Worm (Caenorhabditis elegans) whole organism, L1 larva: ENCODE measurements around the gene T04C9.3.

Experiments used
- C04F5.9 ChIP-seq: sonication (generic microtip); optimal IDR thresholded peaks from 2 replicates; lab custom pipeline; 2016; ENCODE audit warnings: missing genetic modification characterization, missing compliant biosample characterization
- F16B12.6 ChIP-seq: fragments of 150-350 bp; optimal IDR thresholded peaks from 2 replicates; lab custom pipeline; 2014; ENCODE audit warnings: missing biosample characterization, missing genetic modification characterization
- alr-1 ChIP-seq: fragments of 200-800 bp; sonication (Bioruptor generic); optimal IDR thresholded peaks from 2 replicates; lab custom pipeline; 2018; ENCODE audit warnings: borderline replicate concordance, mild to moderate bottlenecking, missing genetic modification characterization, missing compliant biosample characterization
- ama-1 ChIP-seq: fragments of 150-350 bp; optimal IDR thresholded peaks from 2 replicates; lab custom pipeline; 2014
- blmp-1 ChIP-seq: fragments of 150-350 bp; optimal IDR thresholded peaks from 2 replicates; lab custom pipeline; 2014; ENCODE audit warnings: missing biosample characterization, missing genetic modification characterization
- ceh-63 ChIP-seq: fragments of 200-800 bp; sonication (Bioruptor generic); optimal IDR thresholded peaks from 2 replicates; lab custom pipeline; 2018; ENCODE audit warnings: mild to moderate bottlenecking, missing genetic modification characterization, missing compliant biosample characterization
- ceh-8 ChIP-seq: fragments of 200-800 bp; sonication (Bioruptor generic); optimal IDR thresholded peaks from 2 replicates; lab custom pipeline; 2018; ENCODE audit warnings: mild to moderate bottlenecking, missing genetic modification characterization, moderate library complexity, missing compliant biosample characterization
- ces-1 ChIP-seq: fragments of 150-350 bp; optimal IDR thresholded peaks from 2 replicates; lab custom pipeline; 2014; ENCODE audit warnings: missing biosample characterization, missing genetic modification reagents, missing genetic modification characterization
- dpl-1 ChIP-seq, 3 experiments: fragments of 150-350 bp in 2 of 3; sonication (generic microtip) in 1 of 3; optimal IDR thresholded peaks; 2 replicates each; lab custom pipeline; 2014 to 2017; ENCODE audit warnings: missing biosample characterization in 3 of 3, missing genetic modification characterization in 3 of 3, missing genetic modification reagents in 3 of 3
- dsc-1 ChIP-seq: sonication (generic microtip); optimal IDR thresholded peaks from 2 replicates; lab custom pipeline; 2016; ENCODE audit warnings: mild to moderate bottlenecking, missing genetic modification characterization, missing compliant biosample characterization
- efl-1 ChIP-seq, 4 experiments: fragments of 150-350 bp; optimal IDR thresholded peaks in 3 of 4; peaks in 1 of 4; 1 replicate in 1 of 4; 2 replicates in 3 of 4; lab custom pipeline; 2014; ENCODE audit warnings: missing biosample characterization in 2 of 4, missing genetic modification characterization in 2 of 4, missing genetic modification reagents in 2 of 4
- egl-13 ChIP-seq: sonication (generic microtip); optimal IDR thresholded peaks from 2 replicates; lab custom pipeline; 2016; ENCODE audit warnings: missing genotype, missing genetic modification reagents, missing genetic modification characterization, missing compliant biosample characterization
- egl-27 ChIP-seq, 2 experiments: fragments of 150-350 bp in 1 of 2; sonication (generic microtip); optimal IDR thresholded peaks; 3 replicates each; lab custom pipeline; 2017 to 2018; ENCODE audit warnings: missing biosample characterization in 2 of 2, missing genetic modification characterization in 2 of 2, missing genetic modification reagents in 2 of 2
- elt-2 ChIP-seq: sonication (generic microtip); optimal IDR thresholded peaks from 2 replicates; lab custom pipeline; 2016; ENCODE audit warnings: missing genetic modification characterization, mild to moderate bottlenecking, inconsistent platforms, missing compliant biosample characterization, missing genetic modification reagents
- elt-3 ChIP-seq, 6 experiments: fragments of 150-350 bp in 1 of 6; sonication (generic microtip); optimal IDR thresholded peaks; 2 replicates each; lab custom pipeline; 2017 to 2018; ENCODE audit warnings: missing biosample characterization in 6 of 6, missing genetic modification characterization in 6 of 6, inconsistent platforms in 1 of 6
- fkh-10 ChIP-seq: sonication (generic microtip); optimal IDR thresholded peaks from 2 replicates; lab custom pipeline; 2017; ENCODE audit warnings: missing biosample characterization, missing genetic modification reagents, missing genetic modification characterization
- fkh-4 ChIP-seq: sonication (generic microtip); optimal IDR thresholded peaks from 2 replicates; lab custom pipeline; 2016; ENCODE audit warnings: missing compliant biosample characterization, missing genetic modification characterization, borderline replicate concordance
- fkh-8 ChIP-seq: sonication (generic microtip); optimal IDR thresholded peaks from 2 replicates; lab custom pipeline; 2016; ENCODE audit warnings: mild to moderate bottlenecking, missing genetic modification characterization, missing compliant biosample characterization
- irx-1 ChIP-seq: sonication (generic microtip); optimal IDR thresholded peaks from 2 replicates; lab custom pipeline; 2016; ENCODE audit warnings: missing genetic modification characterization, missing compliant biosample characterization
- lin-35 ChIP-seq, 2 experiments: fragments of 150-350 bp; optimal IDR thresholded peaks; 2 replicates each; lab custom pipeline; 2014; ENCODE audit warnings: missing biosample characterization in 2 of 2, missing genetic modification characterization in 2 of 2, missing genetic modification reagents in 2 of 2
- lin-39 ChIP-seq: fragments of 150-350 bp; optimal IDR thresholded peaks from 2 replicates; lab custom pipeline; 2014; ENCODE audit warnings: missing biosample characterization, missing genetic modification reagents, missing genetic modification characterization
- nhr-12 ChIP-seq: sonication (generic microtip); optimal IDR thresholded peaks from 2 replicates; lab custom pipeline; 2017; ENCODE audit warnings: missing biosample characterization, missing genetic modification characterization
- nhr-19 ChIP-seq: fragments of 200-800 bp; sonication (Bioruptor generic); conservative IDR thresholded peaks from 2 replicates; pipeline ENCODE4 v1.3.6; 2022; ENCODE audit warnings: missing genetic modification characterization, missing compliant biosample characterization
- nhr-237 ChIP-seq: fragments of 150-350 bp; optimal IDR thresholded peaks from 2 replicates; lab custom pipeline; 2014; ENCODE audit warnings: missing biosample characterization, missing genetic modification characterization
- nhr-71 ChIP-seq: sonication (generic microtip); optimal IDR thresholded peaks from 2 replicates; lab custom pipeline; 2016; ENCODE audit warnings: mild to moderate bottlenecking, missing genetic modification characterization, moderate library complexity, missing compliant biosample characterization
- nhr-84 ChIP-seq: sonication (generic microtip); optimal IDR thresholded peaks from 2 replicates; lab custom pipeline; 2017; ENCODE audit warnings: missing biosample characterization, missing genetic modification characterization
- nhr-85 ChIP-seq: sonication (generic microtip); peaks from one replicate; lab custom pipeline; 2016; ENCODE audit warnings: missing genetic modification characterization, inconsistent platforms, missing compliant biosample characterization
- nhr-90 ChIP-seq: sonication (generic microtip); optimal IDR thresholded peaks from 2 replicates; lab custom pipeline; 2016; ENCODE audit warnings: mild to moderate bottlenecking, missing genetic modification characterization, missing compliant biosample characterization; ENCODE audit not compliant: poor library complexity
- pqm-1 ChIP-seq: sonication (generic microtip); optimal IDR thresholded peaks from 3 replicates; lab custom pipeline; 2017; ENCODE audit warnings: missing biosample characterization, missing genetic modification characterization
- skn-1 ChIP-seq: fragments of 150-350 bp; optimal IDR thresholded peaks from 2 replicates; lab custom pipeline; 2014; ENCODE audit warnings: missing biosample characterization, missing genetic modification characterization
- snu-23 ChIP-seq: sonication (generic microtip); optimal IDR thresholded peaks from 2 replicates; lab custom pipeline; 2016; ENCODE audit warnings: missing genetic modification characterization, missing compliant biosample characterization
- sox-4 ChIP-seq: sonication (generic microtip); optimal IDR thresholded peaks from 2 replicates; lab custom pipeline; 2016; ENCODE audit warnings: missing genetic modification characterization, missing compliant biosample characterization
- sup-37 ChIP-seq: fragments of 200-800 bp; sonication (Bioruptor generic); optimal IDR thresholded peaks from 2 replicates; lab custom pipeline; 2018; ENCODE audit warnings: mild to moderate bottlenecking, missing genetic modification characterization, missing compliant biosample characterization
- tbx-2 ChIP-seq: sonication (generic microtip); optimal IDR thresholded peaks from 2 replicates; lab custom pipeline; 2016; ENCODE audit warnings: missing genetic modification characterization, missing compliant biosample characterization
- unc-30 ChIP-seq: sonication (generic microtip); optimal IDR thresholded peaks from 2 replicates; lab custom pipeline; 2017; ENCODE audit warnings: missing biosample characterization, missing genetic modification characterization
- unc-86 ChIP-seq: sonication (generic microtip); optimal IDR thresholded peaks from 2 replicates; lab custom pipeline; 2016; ENCODE audit warnings: missing genetic modification characterization, missing compliant biosample characterization
- unc-98 ChIP-seq: fragments of 200-800 bp; sonication (Bioruptor generic); IDR thresholded peaks from 2 replicates; pipeline ENCODE4 v1.3.6; 2022; ENCODE audit warnings: missing genetic modification characterization, missing compliant biosample characterization
- vab-15 ChIP-seq: sonication (generic microtip); optimal IDR thresholded peaks from 2 replicates; lab custom pipeline; 2017; ENCODE audit warnings: missing genotype, mild to moderate bottlenecking, missing genetic modification characterization, missing compliant biosample characterization

T04C9.3 gene

DNA sequence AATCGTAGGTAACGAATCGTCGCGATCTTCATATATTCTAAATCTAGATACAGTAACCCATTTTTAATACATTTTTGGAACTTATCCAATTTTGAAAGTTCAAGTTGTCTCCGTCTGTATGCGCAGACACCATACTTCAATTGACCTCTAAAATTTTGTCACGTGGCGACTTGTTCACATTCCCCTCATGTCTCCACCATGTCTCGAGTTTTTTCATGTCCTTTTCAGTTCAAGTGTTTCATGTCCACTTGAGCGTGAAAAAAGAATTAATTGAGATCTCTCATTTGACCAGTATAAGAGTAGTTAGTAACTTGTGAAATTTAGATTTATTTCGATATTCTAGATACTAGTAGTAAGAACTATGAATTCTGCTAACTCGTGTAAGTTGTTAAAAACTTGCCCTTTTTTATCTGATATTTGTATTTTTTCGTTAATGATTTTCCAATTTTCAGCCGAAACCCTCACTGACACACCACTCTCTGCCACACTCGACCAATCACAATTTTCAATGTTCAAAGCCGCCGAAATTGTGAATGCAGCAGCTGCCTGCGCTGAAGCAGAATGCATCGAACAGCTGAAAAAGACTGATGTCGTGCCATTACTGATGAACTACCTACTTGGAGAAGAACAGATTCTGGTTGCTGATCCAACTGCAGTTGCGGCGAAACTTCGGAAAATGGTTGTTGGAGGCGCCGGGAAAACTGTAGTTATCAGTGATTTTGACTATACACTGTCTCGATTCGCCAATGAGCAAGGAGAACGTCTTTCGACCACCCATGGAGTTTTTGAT is 33.7 kb upstream of the T04C9.3 start (continued):
- no peak for TF ChIP-seq nhr-237
- peak; percentile 3 to 53 for TF ChIP-seq lin-35 (GFP tag; optimal IDR thresholded peaks at IDR 0.05; lab: Kevin White, UChicago)
- no peak for TF ChIP-seq pqm-1 (tag; lab: Kevin White, UChicago)
- peak; percentile 13 for TF ChIP-seq fkh-8 (tag; lab: Kevin White, UChicago)
- TF ChIP-seq nhr-85, result peak; percentile 91
- TF ChIP-seq tbx-2 (tag; lab: Kevin White, UChicago), result peak; percentile 33
- TF ChIP-seq lin-39 (tag; lab: Kevin White, UChicago), result no peak
- TF ChIP-seq nhr-19 (GFP tag; lab: Robert Waterston, UW), result peak; percentile 32; the same call in 1 of the 2 replicates
- TF ChIP-seq snu-23, result peak; percentile 72
- no peak for TF ChIP-seq ceh-63 (GFP tag; lab: Kevin White, UChicago)
- no peak for TF ChIP-seq nhr-12
- no peak for TF ChIP-seq unc-30 (tag; lab: Kevin White, UChicago)
- TF ChIP-seq skn-1 (tag; lab: Kevin White, UChicago), result no peak
- TF ChIP-seq ceh-8 (GFP tag; lab: Kevin White, UChicago), result no peak

DNA sequence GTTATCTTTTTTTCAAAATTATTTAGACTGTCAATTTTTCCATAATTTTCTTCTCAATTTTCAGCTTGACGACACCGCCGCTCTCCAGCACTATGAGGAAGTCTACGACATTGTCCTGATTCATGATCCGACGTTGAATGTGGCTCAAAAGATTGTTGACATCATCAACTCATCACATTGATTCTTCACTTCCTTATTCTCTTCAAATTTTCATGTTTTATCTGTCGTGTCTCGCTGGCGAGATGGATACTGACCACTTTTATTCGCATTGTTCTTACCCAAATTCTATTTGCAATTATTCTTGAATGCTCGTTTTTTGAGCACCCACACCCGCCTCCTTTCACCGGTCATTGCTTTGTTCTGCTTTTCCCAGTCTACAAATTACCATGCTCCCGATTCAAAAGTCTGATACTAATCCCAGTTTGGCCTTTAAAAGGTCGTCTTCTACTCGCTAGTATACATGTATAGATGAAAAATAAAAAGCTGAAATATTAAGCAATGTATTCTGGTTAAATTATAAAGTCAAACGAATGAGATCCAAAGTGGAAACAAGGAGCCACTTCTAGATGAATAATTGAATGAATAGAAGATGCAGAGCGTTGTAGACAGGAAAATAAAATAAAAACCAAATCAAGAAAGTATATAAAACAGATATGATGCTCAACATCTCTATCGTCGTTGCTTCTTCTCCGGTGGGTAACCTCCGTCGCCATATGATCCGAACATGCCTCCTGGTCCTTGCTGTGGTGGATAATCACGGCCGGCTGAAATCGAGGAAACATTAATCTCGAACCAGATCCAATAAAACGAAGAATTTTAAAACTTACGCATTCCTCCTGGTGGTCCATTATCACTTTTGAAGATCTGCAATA is 32.2 kb upstream of the T04C9.3 start:
- TF ChIP-seq nhr-90 (peak; percentile 4), irx-1 (tag; lab: Kevin White, UChicago) (no peak), nhr-85 (peak; percentile 58), C04F5.9 (tag; lab: Kevin White, UChicago) (no peak), elt-3 (tag; optimal IDR thresholded peaks at IDR 0.05; lab: Kevin White, UChicago) (no peak), fkh-10 (GFP tag; lab: Kevin White, UChicago) (no peak), snu-23 (peak; percentile 5), ces-1 (GFP tag; lab: Kevin White, UChicago) (no peak), lin-35 (GFP tag; optimal IDR thresholded peaks at IDR 0.05; lab: Kevin White, UChicago) (peak in 1 of 2 experiments; percentile 5), ama-1 (lab: Kevin White, UChicago) (peak; percentile 9), lin-39 (tag; lab: Kevin White, UChicago) (no peak), dsc-1 (no peak), efl-1 (optimal IDR thresholded peaks at IDR 0.05; lab: Kevin White, UChicago) (no peak), efl-1 (GFP tag; optimal IDR thresholded peaks at IDR 0.05 in 1 of 2; lab: Kevin White, UChicago) (peak in 1 of 2 experiments; percentile 20), sup-37 (GFP tag; lab: Kevin White, UChicago) (no peak), dpl-1 (GFP tag; optimal IDR thresholded peaks at IDR 0.05; lab: Kevin White, UChicago) (no peak), blmp-1 (tag; lab: Kevin White, UChicago) (no peak), nhr-71 (tag; lab: Kevin White, UChicago) (peak; percentile 28)

DNA sequence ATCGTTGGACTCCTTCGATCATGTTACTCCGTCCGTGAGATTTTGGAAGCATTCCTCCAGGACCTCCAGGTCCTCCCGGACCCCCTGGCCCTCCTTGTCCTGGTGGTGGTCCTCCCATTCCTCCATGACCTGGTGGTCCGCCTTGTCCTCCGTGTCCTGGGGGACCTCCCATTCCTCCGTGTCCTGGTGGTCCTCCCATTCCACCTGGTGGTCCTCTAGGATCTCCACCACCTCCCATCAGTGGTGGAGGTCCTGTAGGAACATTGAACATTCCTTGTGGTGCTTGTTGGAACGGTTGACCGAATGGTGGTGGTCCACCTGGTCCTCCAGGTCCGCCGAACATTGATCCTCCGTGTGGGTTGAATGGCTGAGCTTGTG is 31.5 kb upstream of the T04C9.3 start:
- TF ChIP-seq sox-4 (tag; lab: Kevin White, UChicago) (no peak), dsc-1 (no peak), egl-27 (tag; optimal IDR thresholded peaks at IDR 0.05; lab: Kevin White, UChicago) (no peak), unc-30 (tag; lab: Kevin White, UChicago) (no peak), ama-1 (lab: Kevin White, UChicago) (no peak), unc-86 (tag; lab: Kevin White, UChicago) (no peak), elt-2 (tag; lab: Kevin White, UChicago) (no peak), nhr-237 (no peak), nhr-84 (tag; lab: Kevin White, UChicago) (no peak), F16B12.6 (no peak), blmp-1 (tag; lab: Kevin White, UChicago) (no peak), alr-1 (tag; lab: Kevin White, UChicago) (no peak), egl-13 (tag; lab: Kevin White, UChicago) (no peak), vab-15 (tag; lab: Kevin White, UChicago) (no peak), unc-98 (GFP tag; lab: Robert Waterston, UW) (no peak), fkh-4 (no peak)
